Fruit fly (Drosophila melanogaster) whole organism, embryonic: ENCODE measurements around the gene CG13392.

Source experiments
- Abd-B ChIP-seq: fragments of 200-800 bp; sonication (Bioruptor generic); optimal IDR thresholded peaks from 2 replicates; lab custom pipeline; 2018; ENCODE audit warnings: missing biosample characterization, mild to moderate bottlenecking, missing genetic modification characterization, moderate library complexity
- Atf6 ChIP-seq: fragments of 200-800 bp; sonication (Bioruptor generic); IDR thresholded peaks from 2 replicates; pipeline ENCODE4 v1.3.6; 2022; ENCODE audit warnings: missing biosample characterization, missing genetic modification characterization
- Awh ChIP-seq: fragments of 200-800 bp; sonication (Bioruptor generic); IDR thresholded peaks from 2 replicates; pipeline ENCODE4, ENCODE4 v1.3.6; 2022; ENCODE audit warnings: missing biosample characterization, missing genetic modification characterization
- CG11504 ChIP-seq: fragments of 200-800 bp; sonication (Bioruptor generic); optimal IDR thresholded peaks from 3 replicates; lab custom pipeline; 2019; ENCODE audit warnings: missing biosample characterization, mild to moderate bottlenecking, missing genetic modification characterization, moderate library complexity
- CG11695 ChIP-seq: fragments of 200-800 bp; sonication (Bioruptor generic); IDR thresholded peaks from 3 replicates; pipeline ENCODE4 v1.3.6; 2022; ENCODE audit warnings: missing biosample characterization, missing genetic modification characterization
- CG12659 ChIP-seq: fragments of 200-800 bp; sonication (Bioruptor generic); optimal IDR thresholded peaks from 3 replicates; lab custom pipeline; 2017; ENCODE audit warnings: mild to moderate bottlenecking, missing biosample characterization, missing genetic modification reagents, missing genetic modification characterization
- CG14014 ChIP-seq: fragments of 200-800 bp; sonication (Bioruptor generic); IDR thresholded peaks from 2 replicates; pipeline ENCODE4 v1.3.6; 2022; ENCODE audit warnings: missing biosample characterization, missing genetic modification characterization
- CG14965 ChIP-seq: fragments of 200-800 bp; sonication (Bioruptor generic); optimal IDR thresholded peaks from 2 replicates; lab custom pipeline; 2016; ENCODE audit warnings: missing biosample characterization, missing genetic modification characterization, borderline replicate concordance
- CG16813 ChIP-seq: fragments of 200-800 bp; sonication (Bioruptor generic); IDR thresholded peaks from 3 replicates; pipeline ENCODE4 v1.3.6; 2022; ENCODE audit warnings: missing biosample characterization, missing genetic modification characterization; ENCODE audit not compliant: partially characterized antibody
- CG16815 ChIP-seq: fragments of 200-800 bp; sonication (Bioruptor generic); optimal IDR thresholded peaks from 3 replicates; lab custom pipeline; 2017; ENCODE audit warnings: missing biosample characterization, mild to moderate bottlenecking, missing genetic modification characterization
- CG17612 ChIP-seq: fragments of 200-800 bp; sonication (Bioruptor generic); IDR thresholded peaks from 2 replicates; pipeline ENCODE4 v1.3.6; 2022; ENCODE audit warnings: missing biosample characterization, missing genetic modification characterization
- CG18599 ChIP-seq: fragments of 200-800 bp; sonication (Bioruptor generic); optimal IDR thresholded peaks from 3 replicates; lab custom pipeline; 2017; ENCODE audit warnings: missing biosample characterization, missing genetic modification characterization, mild to moderate bottlenecking, moderate library complexity, missing genetic modification reagents
- CG2678 ChIP-seq: fragments of 200-800 bp; sonication (Bioruptor generic); optimal IDR thresholded peaks from 3 replicates; lab custom pipeline; 2019; ENCODE audit warnings: missing biosample characterization, mild to moderate bottlenecking, missing genetic modification characterization, moderate library complexity
- CG3163 ChIP-seq: fragments of 200-800 bp; sonication (Bioruptor generic); optimal IDR thresholded peaks from 3 replicates; lab custom pipeline; 2016; ENCODE audit warnings: missing biosample characterization, missing genetic modification characterization
- CG3281 ChIP-seq: fragments of 200-800 bp; sonication (Bioruptor generic); optimal IDR thresholded peaks from 3 replicates; lab custom pipeline; 2017; ENCODE audit warnings: missing biosample characterization, mild to moderate bottlenecking, missing genetic modification characterization
- CG34376 ChIP-seq: fragments of 200-800 bp; sonication (Bioruptor generic); optimal IDR thresholded peaks from 2 replicates; lab custom pipeline; 2018; ENCODE audit warnings: missing biosample characterization, mild to moderate bottlenecking, missing genetic modification characterization
- CG4360 ChIP-seq: fragments of 200-800 bp; sonication (Bioruptor generic); IDR thresholded peaks from 2 replicates; pipeline ENCODE4 v1.3.6; 2022; ENCODE audit warnings: missing biosample characterization, missing genetic modification characterization
- CG6272 ChIP-seq: fragments of 200-800 bp; sonication (Bioruptor generic); IDR thresholded peaks from 2 replicates; pipeline ENCODE4 v1.3.6; 2022; ENCODE audit warnings: missing biosample characterization, missing genetic modification characterization
- CG7357 ChIP-seq: fragments of 200-800 bp; sonication (Bioruptor generic); IDR thresholded peaks from 3 replicates; pipeline ENCODE4 v1.3.6; 2022; ENCODE audit warnings: missing biosample characterization, missing genetic modification characterization
- CG7556 ChIP-seq: fragments of 200-800 bp; sonication (Bioruptor generic); optimal IDR thresholded peaks from 2 replicates; lab custom pipeline; 2017; ENCODE audit warnings: missing biosample characterization, mild to moderate bottlenecking, missing genetic modification characterization
- CG7839 ChIP-seq: fragments of 200-800 bp; sonication (Bioruptor generic); optimal IDR thresholded peaks from 3 replicates; lab custom pipeline; 2018; ENCODE audit warnings: missing biosample characterization, mild to moderate bottlenecking, missing genetic modification characterization, moderate library complexity
- CG8478 ChIP-seq: fragments of >200 bp; optimal IDR thresholded peaks from 2 replicates; lab custom pipeline; 2018
- CG9727 ChIP-seq: fragments of 200-800 bp; sonication (Bioruptor generic); optimal IDR thresholded peaks from 3 replicates; lab custom pipeline; 2017; ENCODE audit warnings: missing biosample characterization, mild to moderate bottlenecking, missing genetic modification characterization
- CG9876 ChIP-seq: fragments of 200-800 bp; sonication (Bioruptor generic); optimal IDR thresholded peaks from 2 replicates; lab custom pipeline; 2016; ENCODE audit warnings: missing biosample characterization, missing genetic modification characterization
- D19B ChIP-seq: fragments of 200-800 bp; sonication (Bioruptor generic); optimal IDR thresholded peaks from 2 replicates; lab custom pipeline; 2017; ENCODE audit warnings: missing biosample characterization, mild to moderate bottlenecking, missing genetic modification characterization
- Dll ChIP-seq: fragments of 200-800 bp; sonication (Bioruptor generic); IDR thresholded peaks from 4 replicates; pipeline ENCODE4 v1.3.6; 2022; ENCODE audit warnings: missing biosample characterization, missing genetic modification characterization; ENCODE audit not compliant: partially characterized antibody
- Fer1 ChIP-seq: fragments of 200-800 bp; sonication (Bioruptor generic); optimal IDR thresholded peaks from 2 replicates; lab custom pipeline; 2017; ENCODE audit warnings: missing biosample characterization, mild to moderate bottlenecking, missing genetic modification characterization
- Hr51 ChIP-seq, 2 experiments: fragments of 200-800 bp; sonication (Bioruptor generic); optimal IDR thresholded peaks; 2 replicates in 1 of 2; 3 replicates in 1 of 2; lab custom pipeline; 2016 to 2018; ENCODE audit warnings: missing biosample characterization in 2 of 2, missing genetic modification characterization in 2 of 2, mild to moderate bottlenecking in 1 of 2, moderate library complexity in 1 of 2
- Med ChIP-seq: fragments of 200-800 bp; sonication (Bioruptor generic); peaks from one replicate; lab custom pipeline; 2016; ENCODE audit warnings: missing biosample characterization, missing genetic modification characterization, mild to moderate bottlenecking, inconsistent platforms, moderate library complexity
- Meics ChIP-seq: fragments of 200-800 bp; sonication (Bioruptor generic); optimal IDR thresholded peaks from 2 replicates; lab custom pipeline; 2017; ENCODE audit warnings: missing biosample characterization, mild to moderate bottlenecking, missing genetic modification characterization
- NfI ChIP-seq: fragments of 200-800 bp; sonication (Bioruptor generic); optimal IDR thresholded peaks from 3 replicates; lab custom pipeline; 2018; ENCODE audit warnings: missing biosample characterization, mild to moderate bottlenecking, missing genetic modification characterization, moderate library complexity
- Oaz ChIP-seq: fragments of 200-800 bp; sonication (Bioruptor generic); IDR thresholded peaks from 2 replicates; pipeline ENCODE4 v1.3.6; 2022; ENCODE audit warnings: missing biosample characterization, missing genetic modification characterization
- Sry-δ ChIP-seq: fragments of 200-800 bp; sonication (Bioruptor generic); optimal IDR thresholded peaks from 2 replicates; lab custom pipeline; 2016; ENCODE audit warnings: missing biosample characterization, missing genetic modification characterization
- abd-A ChIP-seq: fragments of 200-800 bp; sonication (Bioruptor generic); optimal IDR thresholded peaks from 3 replicates; lab custom pipeline; 2019; ENCODE audit warnings: missing biosample characterization, mild to moderate bottlenecking, missing genetic modification characterization, moderate library complexity
- az2 ChIP-seq: fragments of 200-800 bp; sonication (Bioruptor generic); optimal IDR thresholded peaks from 3 replicates; lab custom pipeline; 2016; ENCODE audit warnings: missing biosample characterization, missing genetic modification characterization
- cwo ChIP-seq: fragments of 200-800 bp; sonication (Bioruptor generic); optimal IDR thresholded peaks from 3 replicates; lab custom pipeline; 2017; ENCODE audit warnings: missing biosample characterization, missing genetic modification characterization, mild to moderate bottlenecking, moderate library complexity, missing genetic modification reagents
- dmrt99B ChIP-seq: fragments of 200-800 bp; sonication (Bioruptor generic); optimal IDR thresholded peaks from 2 replicates; lab custom pipeline; 2018; ENCODE audit warnings: missing biosample characterization, mild to moderate bottlenecking, missing genetic modification characterization, moderate library complexity
- gem ChIP-seq: fragments of 200-800 bp; sonication (Bioruptor generic); optimal IDR thresholded peaks from 2 replicates; lab custom pipeline; 2019; ENCODE audit warnings: missing biosample characterization, mild to moderate bottlenecking, missing genetic modification characterization, moderate library complexity
- grau ChIP-seq: fragments of 200-800 bp; optimal IDR thresholded peaks from 3 replicates; lab custom pipeline; 2019; ENCODE audit warnings: missing biosample characterization, mild to moderate bottlenecking, missing genetic modification characterization, moderate library complexity
- phol ChIP-seq: fragments of 200-800 bp; sonication (Bioruptor generic); optimal IDR thresholded peaks from 3 replicates; lab custom pipeline; 2018; ENCODE audit warnings: missing biosample characterization, mild to moderate bottlenecking, missing genetic modification characterization, moderate library complexity
- row ChIP-seq: fragments of 200-800 bp; sonication (Bioruptor generic); IDR thresholded peaks from 3 replicates; pipeline ENCODE4 v1.3.6; 2022; ENCODE audit warnings: missing biosample characterization, missing genetic modification characterization
- sc ChIP-seq, 3 experiments: fragments of >200 bp in 2 of 3; fragments of 200-800 bp in 1 of 3; sonication (Bioruptor generic) in 1 of 3; optimal IDR thresholded peaks; 2 replicates in 2 of 3; 3 replicates in 1 of 3; lab custom pipeline; 2017; ENCODE audit warnings: mild to moderate bottlenecking in 1 of 3, missing biosample characterization in 1 of 3, missing genetic modification characterization in 1 of 3, missing genetic modification reagents in 1 of 3
- scrt ChIP-seq: fragments of 200-800 bp; sonication (Bioruptor generic); optimal IDR thresholded peaks from 2 replicates; lab custom pipeline; 2018; ENCODE audit warnings: missing biosample characterization, mild to moderate bottlenecking, missing genetic modification characterization, moderate library complexity
- slbo ChIP-seq: fragments of 200-800 bp; sonication (Bioruptor generic); IDR thresholded peaks from 2 replicates; pipeline ENCODE4 v1.3.6; 2022; ENCODE audit warnings: missing biosample characterization, missing genetic modification characterization
- tin ChIP-seq: fragments of 200-800 bp; sonication (Bioruptor generic); optimal IDR thresholded peaks from 3 replicates; lab custom pipeline; 2016; ENCODE audit warnings: missing biosample characterization, missing genetic modification characterization
- twi ChIP-seq: fragments of 200-800 bp; optimal IDR thresholded peaks from 2 replicates; lab custom pipeline; 2019; ENCODE audit warnings: missing biosample characterization, mild to moderate bottlenecking, missing genetic modification characterization, moderate library complexity

Gene CG13392

dm6 chr2L:8333185-8333584, 49.4 kb downstream of the CG13392 start (continued):
- no peak for TF ChIP-seq CG3163 (GFP tag; lab: Kevin White, UChicago)
- TF ChIP-seq CG6272 (GFP tag; lab: Robert Waterston, UW): no peak
- TF ChIP-seq Med (GFP tag; lab: Kevin White, UChicago): peak; percentile 65
- peak; percentile 40 for TF ChIP-seq Fer1 (GFP tag; lab: Kevin White, UChicago)
- TF ChIP-seq CG3281: peak; percentile 20
- TF ChIP-seq Sry-δ (GFP tag; lab: Kevin White, UChicago): no peak
- peak; percentile 29; the same call in 1 of the 2 replicates for TF ChIP-seq CG14014 (GFP tag; lab: Robert Waterston, UW)
- peak; percentile 58 for TF ChIP-seq CG18599 (GFP tag; lab: Kevin White, UChicago)
- no peak for TF ChIP-seq CG34376 (GFP tag; lab: Kevin White, UChicago)
- TF ChIP-seq CG7839 (tag; lab: Kevin White, UChicago): peak; percentile 32
- TF ChIP-seq CG7556 (GFP tag; lab: Kevin White, UChicago): peak; percentile 29
- TF ChIP-seq tin: no peak
- no peak for TF ChIP-seq Awh (GFP tag; lab: Robert Waterston, UW)
- peak; percentile 7 for TF ChIP-seq abd-A (tag; lab: Kevin White, UChicago)
- TF ChIP-seq CG2678 (tag; lab: Kevin White, UChicago): peak; percentile 62
- TF ChIP-seq gem (tag; lab: Kevin White, UChicago): peak; percentile 19
- TF ChIP-seq Atf6 (GFP tag; lab: Robert Waterston, UW): peak; percentile 31; the same call in 1 of the 2 replicates
- TF ChIP-seq CG17612: no peak
- peak; percentile 6 for TF ChIP-seq CG12659 (GFP tag; lab: Kevin White, UChicago)
- no peak for TF ChIP-seq CG16813 (GFP tag; lab: Robert Waterston, UW)
- no peak for TF ChIP-seq CG16815 (GFP tag; lab: Kevin White, UChicago)
- TF ChIP-seq CG9727 (GFP tag; lab: Kevin White, UChicago): peak; percentile 11
- no peak for TF ChIP-seq CG14965
- TF ChIP-seq sc (optimal IDR thresholded peaks at IDR 0.05; lab: Kevin White, UChicago): no peak
- TF ChIP-seq sc (GFP tag; optimal IDR thresholded peaks at IDR 0.05; lab: Kevin White, UChicago): no peak
- peak; percentile 5 for TF ChIP-seq Abd-B (GFP tag; lab: Kevin White, UChicago)
- no peak for TF ChIP-seq NfI (GFP tag; lab: Kevin White, UChicago)
- TF ChIP-seq Meics (GFP tag; lab: Kevin White, UChicago): peak; percentile 54
- TF ChIP-seq Oaz (GFP tag; lab: Robert Waterston, UW): no peak
- TF ChIP-seq phol (tag; lab: Kevin White, UChicago): peak; percentile 4
- peak; percentile 31; the same call in 1 of the 2 replicates for TF ChIP-seq slbo (GFP tag; lab: Robert Waterston, UW)
- TF ChIP-seq CG9876 (GFP tag; lab: Kevin White, UChicago): no peak
- no peak for TF ChIP-seq Dll (GFP tag; lab: Robert Waterston, UW)
- peak in 1 of 2 experiments; percentile 30 for TF ChIP-seq Hr51 (GFP tag; optimal IDR thresholded peaks at IDR 0.05; lab: Kevin White, UChicago)
- TF ChIP-seq CG8478 (lab: Kevin White, UChicago): no peak
- TF ChIP-seq D19B (GFP tag; lab: Kevin White, UChicago): no peak
- 0 out of 3 replicates have a peak, but pooled peaks have one; percentile 31 for TF ChIP-seq CG11695 (GFP tag; lab: Robert Waterston, UW)
- TF ChIP-seq row: 0 out of 3 replicates have a peak, but pooled peaks have one; percentile 34
- peak; percentile 8 for TF ChIP-seq grau (tag; lab: Kevin White, UChicago)
- TF ChIP-seq CG7357: no peak
- peak; percentile 33 for TF ChIP-seq dmrt99B (tag; lab: Kevin White, UChicago)
- TF ChIP-seq cwo (GFP tag; lab: Kevin White, UChicago): peak; percentile 12
- no peak for TF ChIP-seq twi (tag; lab: Kevin White, UChicago)
- TF ChIP-seq CG11504 (tag; lab: Kevin White, UChicago): peak; percentile 51
- peak; percentile 18 for TF ChIP-seq scrt (GFP tag; lab: Kevin White, UChicago)
- no peak for TF ChIP-seq az2 (GFP tag; lab: Kevin White, UChicago)
- no peak for TF ChIP-seq CG4360 (GFP tag; lab: Robert Waterston, UW)
- TF ChIP-seq, all 482 proteins: peak for 31
